Worm (Caenorhabditis elegans): ENCODE results near the gene F53A2.9.

DNA sequence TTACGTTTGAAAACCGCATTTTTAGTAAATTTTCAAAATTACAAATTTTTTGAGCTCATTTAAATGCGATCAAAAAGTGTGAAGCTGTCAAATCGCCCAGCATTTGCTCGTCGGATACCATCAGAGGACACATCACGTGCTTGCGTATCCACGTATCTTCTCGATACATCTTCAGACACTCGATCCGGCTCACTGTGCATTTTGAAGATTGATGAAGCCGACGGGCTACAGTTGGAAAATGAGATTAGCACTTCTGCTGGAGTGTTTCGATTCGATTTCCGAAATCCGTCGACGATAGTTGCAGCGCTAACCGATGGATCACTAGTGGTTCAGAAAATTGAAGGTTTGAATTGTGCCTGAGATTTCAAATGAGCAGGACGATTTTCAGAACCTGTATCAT, 44.1 kb downstream of the F53A2.9 start, which contains the start of gene dph-7:
- TF ChIP-seq unc-39 (tag; optimal IDR thresholded peaks at IDR 0.05) (no peak), pha-4 (tag; optimal IDR thresholded peaks at IDR 0.05) (no peak), ztf-11 (tag; optimal IDR thresholded peaks at IDR 0.05) (no peak), ceh-39 (tag; optimal IDR thresholded peaks at IDR 0.05) (no peak), unc-62 (GFP tag; optimal IDR thresholded peaks at IDR 0.05) (no peak), nhr-237 (tag; optimal IDR thresholded peaks at IDR 0.05) (no peak), snpc-4 (tag; optimal IDR thresholded peaks at IDR 0.05) (no peak)
